Worm (Caenorhabditis elegans) whole organism, early embryonic: ENCODE data around the gene vps-29.

Experiments used
- F13C5.2 ChIP-seq: sonication (generic microtip); optimal IDR thresholded peaks from 2 replicates; lab custom pipeline; 2017; ENCODE audit warnings: mild to moderate bottlenecking, missing genetic modification characterization, inconsistent platforms, missing compliant biosample characterization
- aly-1 ChIP-seq: sonication (generic microtip); optimal IDR thresholded peaks from 2 replicates; lab custom pipeline; 2016; ENCODE audit warnings: missing genetic modification characterization, missing compliant biosample characterization
- ama-1 ChIP-seq: fragments of 150-350 bp; optimal IDR thresholded peaks from 2 replicates; lab custom pipeline; 2014
- ceh-13 ChIP-seq: fragments of 200-800 bp; sonication (Bioruptor generic); optimal IDR thresholded peaks from 2 replicates; lab custom pipeline; 2018; ENCODE audit warnings: mild to moderate bottlenecking, missing genetic modification characterization, missing compliant biosample characterization
- ets-7 ChIP-seq: sonication (generic microtip); optimal IDR thresholded peaks from 2 replicates; lab custom pipeline; 2016; ENCODE audit warnings: missing genotype, missing genetic modification characterization, missing compliant biosample characterization
- flt-1 ChIP-seq: fragments of 200-800 bp; sonication (Bioruptor generic); IDR thresholded peaks from 2 replicates; pipeline ENCODE4 v1.3.6; 2022; ENCODE audit warnings: missing genetic modification characterization, missing compliant biosample characterization
- hmbx-1 ChIP-seq: sonication (generic microtip); optimal IDR thresholded peaks from 2 replicates; lab custom pipeline; 2016; ENCODE audit warnings: mild to moderate bottlenecking, missing genetic modification characterization, missing compliant biosample characterization
- hmg-4 ChIP-seq: fragments of 200-800 bp; sonication (Bioruptor generic); optimal IDR thresholded peaks from 2 replicates; lab custom pipeline; 2018; ENCODE audit warnings: mild to moderate bottlenecking, missing genetic modification characterization, missing compliant biosample characterization
- pes-1 ChIP-seq: fragments of 200-800 bp; sonication (Bioruptor generic); IDR thresholded peaks from 2 replicates; pipeline ENCODE4 v1.3.6; 2022; ENCODE audit warnings: missing genetic modification reagents, missing genetic modification characterization, missing compliant biosample characterization
- scrt-1 ChIP-seq: fragments of 200-800 bp; sonication (Bioruptor generic); IDR thresholded peaks from 2 replicates; pipeline ENCODE4 v1.3.6; 2022; ENCODE audit warnings: missing genetic modification characterization, missing compliant biosample characterization
- sea-1 ChIP-seq: fragments of 200-800 bp; sonication (Bioruptor generic); conservative IDR thresholded peaks from 2 replicates; pipeline ENCODE4 v1.3.6; 2022; ENCODE audit warnings: missing genetic modification characterization, missing compliant biosample characterization
- tbx-11 ChIP-seq: fragments of 200-800 bp; sonication (Bioruptor generic); IDR thresholded peaks from 2 replicates; pipeline ENCODE4 v1.3.6; 2022; ENCODE audit warnings: missing genetic modification characterization, missing compliant biosample characterization

DNA sequence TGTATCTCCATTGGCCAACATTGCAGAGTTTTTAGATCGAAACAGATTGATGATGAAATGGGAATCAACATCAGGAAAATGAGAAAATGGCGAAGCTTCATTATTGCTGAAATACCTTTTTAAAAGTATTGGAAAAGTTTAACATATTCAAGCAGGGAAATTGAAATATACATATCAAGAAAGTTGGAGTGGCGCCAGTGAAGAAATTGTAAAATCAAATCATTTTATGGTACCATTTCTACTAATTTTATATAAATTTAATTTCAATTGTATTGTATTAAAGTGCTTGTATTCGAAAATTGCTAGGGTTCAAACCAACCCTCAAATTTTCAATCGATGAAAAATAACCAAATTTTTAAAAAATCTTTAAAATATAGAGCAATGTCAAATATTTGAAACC is 6.5 kb downstream of the vps-29 start, which contains the start of gene srt-55:
- no peak for TF ChIP-seq ama-1
- TF ChIP-seq hmbx-1: no peak
- TF ChIP-seq F13C5.2: no peak
- TF ChIP-seq flt-1 (GFP tag; lab: Robert Waterston, UW): no peak
- no peak for TF ChIP-seq ets-7 (tag; lab: Kevin White, UChicago)
- no peak for TF ChIP-seq hmg-4 (GFP tag; lab: Kevin White, UChicago)
- no peak for TF ChIP-seq tbx-11 (GFP tag; lab: Robert Waterston, UW)
- no peak for TF ChIP-seq aly-1
- no peak for TF ChIP-seq scrt-1 (GFP tag; lab: Robert Waterston, UW)
- no peak for TF ChIP-seq pes-1 (GFP tag; lab: Robert Waterston, UW)
- TF ChIP-seq sea-1 (GFP tag; lab: Robert Waterston, UW): no peak
- TF ChIP-seq ceh-13: no peak
